Fruit fly (Drosophila melanogaster): ENCODE results near the gene inaF-A.

inaF-A gene

dm6 chrX:11715937-11716730, 17.6 kb downstream of the inaF-A start (continued):
- TF ChIP-seq CG9797 (GFP tag; optimal IDR thresholded peaks at IDR 0.05) (no peak), ewg (GFP tag; optimal IDR thresholded peaks at IDR 0.05) (peak; percentile 69), CG1529 (GFP tag; optimal IDR thresholded peaks at IDR 0.05) (peak; percentile 84), CG12071 (GFP tag; optimal IDR thresholded peaks at IDR 0.05) (peak; percentile 84), Usf (GFP tag; optimal IDR thresholded peaks at IDR 0.05) (peak; percentile 83), CG30403 (GFP tag; optimal IDR thresholded peaks at IDR 0.05) (peak; percentile 90), fd64A (GFP tag; optimal IDR thresholded peaks at IDR 0.05) (peak; percentile 72), CG30020 (tag; optimal IDR thresholded peaks at IDR 0.05) (peak; percentile 63), E2f1 (GFP tag; IDR thresholded peaks at IDR 0.05) (peak; percentile 63), CG10565 (GFP tag; optimal IDR thresholded peaks at IDR 0.05) (peak; percentile 64), B-H2 (GFP tag; optimal IDR thresholded peaks at IDR 0.05) (peak; percentile 34), vvl (GFP tag; IDR thresholded peaks at IDR 0.05) (peak; percentile 73; the same call in 1 of the 2 replicates), CG10979 (tag; optimal IDR thresholded peaks at IDR 0.05) (peak; percentile 90), CG6813 (GFP tag; optimal IDR thresholded peaks at IDR 0.05) (peak; percentile 81), zfh2 (GFP tag; optimal IDR thresholded peaks at IDR 0.05) (peak; percentile 83), ATbp (GFP tag; optimal IDR thresholded peaks at IDR 0.05) (peak; percentile 75), CG18262 (tag; optimal IDR thresholded peaks at IDR 0.05) (peak; percentile 93), amos (GFP tag; IDR thresholded peaks at IDR 0.05; ENCODE audit: partially characterized antibody) (peak; percentile 72), Dfd (GFP tag; optimal IDR thresholded peaks at IDR 0.05) (no peak), CG2202 (tag; optimal IDR thresholded peaks at IDR 0.05) (peak; percentile 65), CG15601 (tag; optimal IDR thresholded peaks at IDR 0.05) (peak; percentile 70), CG11723 (GFP tag; optimal IDR thresholded peaks at IDR 0.05) (peak; percentile 71), Nf-YC (tag; optimal IDR thresholded peaks at IDR 0.05) (peak; percentile 74), nau (GFP tag; optimal IDR thresholded peaks at IDR 0.05) (peak; percentile 74), Six4 (GFP tag; optimal IDR thresholded peaks at IDR 0.05) (peak; percentile 83), CG15696 (tag; optimal IDR thresholded peaks at IDR 0.05) (peak; percentile 87), usp (GFP tag; optimal IDR thresholded peaks at IDR 0.05) (no peak), CG6689 (GFP tag; IDR thresholded peaks at IDR 0.05) (peak; percentile 84), inv (GFP tag; IDR thresholded peaks at IDR 0.05; ENCODE audit: partially characterized antibody) (0 out of 2 replicates have a peak, but pooled peaks have one; percentile 28), CG10366 (GFP tag; IDR thresholded peaks at IDR 0.05) (peak; percentile 61), CG5953 (GFP tag; IDR thresholded peaks at IDR 0.05) (peak; percentile 55; the same call in 1 of the 2 replicates), Myb (GFP tag; optimal IDR thresholded peaks at IDR 0.05) (peak; percentile 75), CG11696 (GFP tag; IDR thresholded peaks at IDR 0.05) (no peak), Eip74EF (GFP tag; optimal IDR thresholded peaks at IDR 0.05) (peak in 1 of 2 experiments; percentile 81), CG7357 (GFP tag; IDR thresholded peaks at IDR 0.05) (peak; percentile 80), lov (optimal IDR thresholded peaks at IDR 0.05) (no peak), lov (GFP tag; IDR thresholded peaks at IDR 0.05) (0 out of 3 replicates have a peak, but pooled peaks have one; percentile 35), CG7372 (GFP tag; IDR thresholded peaks at IDR 0.05) (peak; percentile 70), D19B (GFP tag; optimal IDR thresholded peaks at IDR 0.05) (peak; percentile 79), NC2β (GFP tag; optimal IDR thresholded peaks at IDR 0.05) (peak; percentile 81), CG4707 (GFP tag; optimal IDR thresholded peaks at IDR 0.05) (peak; percentile 53), CG17361 (GFP tag; IDR thresholded peaks at IDR 0.05) (peak; percentile 89), fu2 (GFP tag; optimal IDR thresholded peaks at IDR 0.05) (peak; percentile 81), CG10543 (GFP tag; optimal IDR thresholded peaks at IDR 0.05) (peak; percentile 37), dati (GFP tag; IDR thresholded peaks at IDR 0.05) (peak; percentile 53; the same call in 1 of the 2 replicates), so (GFP tag; IDR thresholded peaks at IDR 0.05) (peak; percentile 90), CG4820 (GFP tag; optimal IDR thresholded peaks at IDR 0.05) (peak; percentile 84), CG17829 (tag; optimal IDR thresholded peaks at IDR 0.05) (peak; percentile 90), kay (GFP tag; optimal IDR thresholded peaks at IDR 0.05) (peak; percentile 79)

All from whole organism, embryonic.